Fruit fly (Drosophila melanogaster): ENCODE data around the gene CG32645.

DNA sequence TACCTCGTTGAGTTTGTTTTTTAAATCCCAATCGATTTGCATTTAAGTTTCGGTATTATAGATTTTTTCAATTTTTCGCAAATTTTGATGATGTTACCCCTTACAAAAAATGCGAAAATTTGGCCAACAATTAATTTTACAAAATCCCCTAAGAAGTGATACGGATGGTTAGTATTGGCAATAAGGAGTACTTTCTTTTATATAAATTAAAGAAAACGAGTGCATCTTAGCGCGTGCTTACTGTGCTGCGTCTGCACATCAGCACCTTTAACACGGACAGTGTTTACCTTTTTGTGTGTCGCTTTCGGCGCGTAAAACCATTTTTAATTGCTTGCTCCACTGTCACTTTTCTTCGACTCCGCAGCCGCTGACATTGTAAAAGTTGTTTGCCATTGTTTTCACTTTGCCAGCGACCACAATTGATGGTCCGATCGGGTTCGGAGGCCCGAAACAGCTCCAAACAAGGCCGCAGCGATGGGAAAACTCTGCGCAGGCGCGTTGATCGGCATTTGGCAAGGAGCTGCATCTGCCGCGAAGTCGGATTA is 25.1 kb upstream of the CG32645 start:
- no peak for TF ChIP-seq psq (optimal IDR thresholded peaks at IDR 0.05)
- no peak for TF ChIP-seq Sin3A (optimal IDR thresholded peaks at IDR 0.05)
- TF ChIP-seq h (optimal IDR thresholded peaks at IDR 0.05), result no peak
- no peak for TF ChIP-seq insv (optimal IDR thresholded peaks at IDR 0.05)
- TF ChIP-seq ttk (optimal IDR thresholded peaks at IDR 0.05), result no peak

Measured in Kc167 (cell line).